Fruit fly (Drosophila melanogaster): ENCODE measurements around the gene PGRP-LE.

DNA sequence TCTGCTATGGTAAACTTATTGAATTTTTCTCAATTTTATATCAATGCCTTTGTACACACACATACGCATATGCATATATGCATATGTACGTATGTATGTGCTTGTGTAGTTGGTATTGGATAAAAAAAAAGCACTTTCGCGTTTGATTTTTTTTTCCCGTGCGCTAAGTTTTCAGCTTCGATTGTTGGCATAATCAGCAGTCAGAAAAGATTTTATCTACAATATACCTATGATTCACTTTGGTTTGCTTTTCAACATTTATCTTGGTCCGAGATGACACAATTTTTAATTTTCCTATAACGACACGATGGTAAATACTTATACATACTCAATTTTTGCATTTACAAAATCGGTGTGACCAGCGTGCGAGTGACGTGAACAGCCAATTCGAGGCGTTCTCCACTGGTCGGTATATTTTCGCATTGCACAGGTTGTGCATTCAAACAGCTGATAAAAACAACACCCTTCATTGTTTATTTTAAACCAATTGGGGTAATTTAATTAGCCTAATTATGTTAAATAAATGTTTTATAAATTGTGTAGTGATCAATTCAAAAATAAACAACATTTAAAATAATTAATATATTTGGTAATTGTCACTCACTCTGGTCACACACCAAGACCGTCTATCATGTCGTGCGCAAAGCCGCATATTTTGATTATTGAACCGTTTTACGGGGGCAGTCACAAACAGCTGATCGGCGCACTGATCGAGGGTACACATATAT is 49.3 kb upstream of the PGRP-LE start, which contains the start of the genes UBL3 and CG15914:
- TF ChIP-seq CG8478 (optimal IDR thresholded peaks at IDR 0.05) (no peak), usp (GFP tag; optimal IDR thresholded peaks at IDR 0.05) (no peak), psq (optimal IDR thresholded peaks at IDR 0.05) (no peak), pan (optimal IDR thresholded peaks at IDR 0.05) (no peak)
